Fruit fly (Drosophila melanogaster): ENCODE results near the gene CG6763.

CG6763 gene

DNA sequence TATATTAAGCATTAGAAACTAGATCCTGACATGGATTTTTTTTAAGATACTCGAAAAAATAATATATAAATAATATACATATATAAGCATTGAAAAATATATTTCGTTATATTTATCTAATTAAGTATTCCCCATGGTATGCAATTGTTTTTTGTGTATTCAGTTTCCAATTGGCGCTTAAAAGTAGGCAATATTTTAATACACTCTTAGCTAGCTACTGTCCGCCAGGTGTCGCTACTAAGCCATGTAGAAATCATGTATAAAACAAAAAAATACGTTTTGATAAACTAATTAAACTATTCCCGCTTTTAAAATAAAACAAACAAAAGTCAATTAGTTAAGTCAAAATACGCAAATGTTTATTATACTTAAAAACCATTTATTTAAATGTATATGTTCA lies 47.5 kb downstream of the CG6763 start (continued):
- no peak for TF ChIP-seq CG16863 (GFP tag; optimal IDR thresholded peaks at IDR 0.05)
- no peak for TF ChIP-seq Lim3 (GFP tag; IDR thresholded peaks at IDR 0.05)
- no peak for TF ChIP-seq br (optimal IDR thresholded peaks at IDR 0.05)
- TF ChIP-seq ap (GFP tag; IDR thresholded peaks at IDR 0.05), result 0 out of 2 replicates have a peak, but pooled peaks have one; percentile 13
- TF ChIP-seq Dek (tag; optimal IDR thresholded peaks at IDR 0.05), result no peak
- TF ChIP-seq CG8089 (GFP tag; optimal IDR thresholded peaks at IDR 0.05), result peak; percentile 23
- TF ChIP-seq zen (tag; optimal IDR thresholded peaks at IDR 0.05), result peak; percentile 84
- TF ChIP-seq toy (GFP tag; IDR thresholded peaks at IDR 0.05), result no peak
- peak; percentile 48 for TF ChIP-seq CrebB (tag; optimal IDR thresholded peaks at IDR 0.05)
- no peak for TF ChIP-seq CG9215 (GFP tag; IDR thresholded peaks at IDR 0.05)
- TF ChIP-seq CG7928 (GFP tag; optimal IDR thresholded peaks at IDR 0.05), result no peak
- TF ChIP-seq sug (tag; optimal IDR thresholded peaks at IDR 0.05), result peak; percentile 13
- peak; percentile 59 for TF ChIP-seq HmgZ (tag; optimal IDR thresholded peaks at IDR 0.05)
- TF ChIP-seq CG4820 (GFP tag; optimal IDR thresholded peaks at IDR 0.05), result peak; percentile 42
- TF ChIP-seq CG13123 (GFP tag; optimal IDR thresholded peaks at IDR 0.05), result peak; percentile 17
- TF ChIP-seq CG5245 (GFP tag; optimal IDR thresholded peaks at IDR 0.05), result peak; percentile 56
- TF ChIP-seq phol (tag; optimal IDR thresholded peaks at IDR 0.05), result peak; percentile 39
- peak; percentile 45; the same call in 1 of the 3 replicates for TF ChIP-seq ase (GFP tag; IDR thresholded peaks at IDR 0.05)
- peak; percentile 30 for TF ChIP-seq gcm (GFP tag; optimal IDR thresholded peaks at IDR 0.05)
- TF ChIP-seq dmrt99B (tag; optimal IDR thresholded peaks at IDR 0.05), result peak; percentile 38
- no peak for TF ChIP-seq TFAM (GFP tag; optimal IDR thresholded peaks at IDR 0.05)
- peak; percentile 69 for TF ChIP-seq CG17568 (GFP tag; optimal IDR thresholded peaks at IDR 0.05)
- peak; percentile 14 for TF ChIP-seq fd3F (GFP tag; optimal IDR thresholded peaks at IDR 0.05)
- TF ChIP-seq Scr (GFP tag; IDR thresholded peaks at IDR 0.05; ENCODE audit: partially characterized antibody), result no peak
- peak; percentile 70 for TF ChIP-seq Ets65A (GFP tag)
- TF ChIP-seq schlank (tag; optimal IDR thresholded peaks at IDR 0.05), result no peak
- TF ChIP-seq dpn (GFP tag; optimal IDR thresholded peaks at IDR 0.05), result peak; percentile 21 to 60
- TF ChIP-seq CG12071 (GFP tag; optimal IDR thresholded peaks at IDR 0.05), result peak; percentile 54
- TF ChIP-seq HHEX (GFP tag; optimal IDR thresholded peaks at IDR 0.05), result peak; percentile 41
- TF ChIP-seq pfk (GFP tag; optimal IDR thresholded peaks at IDR 0.05), result peak; percentile 20
- no peak for TF ChIP-seq CG3163 (GFP tag; optimal IDR thresholded peaks at IDR 0.05)
- TF ChIP-seq CG33213 (GFP tag; optimal IDR thresholded peaks at IDR 0.05), result peak; percentile 64
- TF ChIP-seq Ets97D (GFP tag; optimal IDR thresholded peaks at IDR 0.05), result no peak
- TF ChIP-seq NFAT (GFP tag; IDR thresholded peaks at IDR 0.05), result peak; percentile 17; the same call in 1 of the 2 replicates
- peak; percentile 36 for TF ChIP-seq gsb-n (tag; optimal IDR thresholded peaks at IDR 0.05)
- TF ChIP-seq CG2199 (GFP tag; IDR thresholded peaks at IDR 0.05), result peak; percentile 68; the same call in 2 of the 3 replicates
- TF ChIP-seq H15 (GFP tag; IDR thresholded peaks at IDR 0.05), result 0 out of 3 replicates have a peak, but pooled peaks have one; percentile 38
- TF ChIP-seq CG30020 (tag; optimal IDR thresholded peaks at IDR 0.05), result peak; percentile 7
- TF ChIP-seq CG6254 (GFP tag; optimal IDR thresholded peaks at IDR 0.05), result peak; percentile 68
- TF ChIP-seq ind (GFP tag; optimal IDR thresholded peaks at IDR 0.05), result peak; percentile 39
- peak; percentile 50 for TF ChIP-seq chn (GFP tag; optimal IDR thresholded peaks at IDR 0.05)
- peak; percentile 60 for TF ChIP-seq nerfin-1 (tag; optimal IDR thresholded peaks at IDR 0.05)
- TF ChIP-seq her (GFP tag; optimal IDR thresholded peaks at IDR 0.05), result no peak
- TF ChIP-seq CG1603 (tag; optimal IDR thresholded peaks at IDR 0.05), result peak; percentile 38
- TF ChIP-seq Myb (GFP tag; optimal IDR thresholded peaks at IDR 0.05), result no peak
- no peak for TF ChIP-seq tll (GFP tag; optimal IDR thresholded peaks at IDR 0.05)
- peak in 1 of 2 experiments; percentile 56 for TF ChIP-seq Hr51 (GFP tag; optimal IDR thresholded peaks at IDR 0.05)
- no peak for TF ChIP-seq CG7556 (GFP tag; optimal IDR thresholded peaks at IDR 0.05)
- no peak for TF ChIP-seq chm (GFP tag; IDR thresholded peaks at IDR 0.05)
- TF ChIP-seq hth (optimal IDR thresholded peaks at IDR 0.05), result no peak
- TF ChIP-seq CG17385 (GFP tag; optimal IDR thresholded peaks at IDR 0.05), result peak; percentile 35

Measured in whole organism, embryonic.